Worm (Caenorhabditis elegans) whole organism, early embryonic: Measurements from ENCODE around the gene glct-6.

Experiments used
- B0310.2 ChIP-seq: sonication (generic microtip); optimal IDR thresholded peaks from 2 replicates; lab custom pipeline; 2016; ENCODE audit warnings: mild to moderate bottlenecking, missing genetic modification characterization, missing compliant biosample characterization
- F13C5.2 ChIP-seq: sonication (generic microtip); optimal IDR thresholded peaks from 2 replicates; lab custom pipeline; 2017; ENCODE audit warnings: mild to moderate bottlenecking, missing genetic modification characterization, inconsistent platforms, missing compliant biosample characterization
- aly-1 ChIP-seq: sonication (generic microtip); optimal IDR thresholded peaks from 2 replicates; lab custom pipeline; 2016; ENCODE audit warnings: missing genetic modification characterization, missing compliant biosample characterization
- ama-1 ChIP-seq: fragments of 150-350 bp; optimal IDR thresholded peaks from 2 replicates; lab custom pipeline; 2014
- ceh-13 ChIP-seq: fragments of 200-800 bp; sonication (Bioruptor generic); optimal IDR thresholded peaks from 2 replicates; lab custom pipeline; 2018; ENCODE audit warnings: mild to moderate bottlenecking, missing genetic modification characterization, missing compliant biosample characterization
- ceh-36 ChIP-seq: sonication (generic microtip); optimal IDR thresholded peaks from 2 replicates; lab custom pipeline; 2016; ENCODE audit warnings: missing genetic modification characterization, inconsistent platforms, missing compliant biosample characterization
- ets-7 ChIP-seq: sonication (generic microtip); optimal IDR thresholded peaks from 2 replicates; lab custom pipeline; 2016; ENCODE audit warnings: missing genotype, missing genetic modification characterization, missing compliant biosample characterization
- flt-1 ChIP-seq: fragments of 200-800 bp; sonication (Bioruptor generic); IDR thresholded peaks from 2 replicates; pipeline ENCODE4 v1.3.6; 2022; ENCODE audit warnings: missing genetic modification characterization, missing compliant biosample characterization
- hmbx-1 ChIP-seq: sonication (generic microtip); optimal IDR thresholded peaks from 2 replicates; lab custom pipeline; 2016; ENCODE audit warnings: mild to moderate bottlenecking, missing genetic modification characterization, missing compliant biosample characterization
- hmg-4 ChIP-seq: fragments of 200-800 bp; sonication (Bioruptor generic); optimal IDR thresholded peaks from 2 replicates; lab custom pipeline; 2018; ENCODE audit warnings: mild to moderate bottlenecking, missing genetic modification characterization, missing compliant biosample characterization
- hnd-1 ChIP-seq: sonication (generic microtip); optimal IDR thresholded peaks from 2 replicates; lab custom pipeline; 2016; ENCODE audit warnings: missing genetic modification characterization, missing compliant biosample characterization
- pes-1 ChIP-seq: fragments of 200-800 bp; sonication (Bioruptor generic); IDR thresholded peaks from 2 replicates; pipeline ENCODE4 v1.3.6; 2022; ENCODE audit warnings: missing genetic modification reagents, missing genetic modification characterization, missing compliant biosample characterization
- scrt-1 ChIP-seq: fragments of 200-800 bp; sonication (Bioruptor generic); IDR thresholded peaks from 2 replicates; pipeline ENCODE4 v1.3.6; 2022; ENCODE audit warnings: missing genetic modification characterization, missing compliant biosample characterization
- sea-1 ChIP-seq: fragments of 200-800 bp; sonication (Bioruptor generic); conservative IDR thresholded peaks from 2 replicates; pipeline ENCODE4 v1.3.6; 2022; ENCODE audit warnings: missing genetic modification characterization, missing compliant biosample characterization
- tbx-11 ChIP-seq: fragments of 200-800 bp; sonication (Bioruptor generic); IDR thresholded peaks from 2 replicates; pipeline ENCODE4 v1.3.6; 2022; ENCODE audit warnings: missing genetic modification characterization, missing compliant biosample characterization
- tbx-37 ChIP-seq: fragments of 200-800 bp; sonication (Bioruptor generic); conservative IDR thresholded peaks from 2 replicates; pipeline ENCODE4 v1.3.6; 2022; ENCODE audit warnings: missing genetic modification reagents, missing genetic modification characterization, missing compliant biosample characterization
- tra-4 ChIP-seq: sonication (generic microtip); optimal IDR thresholded peaks from 2 replicates; lab custom pipeline; 2017; ENCODE audit warnings: missing genetic modification characterization, missing compliant biosample characterization

Gene glct-6

DNA sequence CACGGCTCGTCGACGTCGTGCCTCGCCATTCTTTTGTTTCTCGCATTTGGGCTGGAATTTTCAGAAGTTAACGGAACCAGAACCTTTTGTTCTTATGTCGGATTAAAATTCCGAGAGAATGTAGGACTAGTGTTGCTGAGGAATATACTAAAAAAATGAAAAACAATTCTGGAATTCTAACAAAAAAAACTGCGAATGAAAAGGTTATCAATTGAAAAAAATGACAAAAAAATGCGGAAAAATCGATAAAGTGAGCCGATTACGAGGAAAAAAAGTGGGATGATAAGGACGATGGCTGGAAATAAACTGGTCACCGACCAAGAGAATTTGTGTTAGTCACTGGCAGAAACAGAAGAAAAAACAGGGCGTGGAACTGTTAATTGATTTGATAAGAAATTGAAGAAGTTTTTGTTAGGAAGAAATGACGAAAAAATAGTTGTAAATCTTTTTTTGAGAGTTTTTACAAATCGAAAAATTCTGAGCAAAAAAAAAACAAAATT lies 35.3 kb downstream of the glct-6 start, which contains the start of gene bris-1:
bris-1 (minus strand) TSS at position 51 of the 500 bp plus-strand sequence.
- TF ChIP-seq tbx-37 (no peak), tra-4 (no peak), sea-1 (no peak), scrt-1 (GFP tag; lab: Robert Waterston, UW) (no peak), flt-1 (GFP tag; lab: Robert Waterston, UW) (no peak), F13C5.2 (tag; lab: Kevin White, UChicago) (no peak), hmbx-1 (no peak), ceh-36 (tag; lab: Kevin White, UChicago) (no peak), hnd-1 (tag; lab: Kevin White, UChicago) (no peak), tbx-11 (GFP tag; lab: Robert Waterston, UW) (no peak), ets-7 (no peak), ama-1 (lab: Kevin White, UChicago) (no peak), B0310.2 (no peak), pes-1 (GFP tag; lab: Robert Waterston, UW) (no peak), ceh-13 (GFP tag; lab: Kevin White, UChicago) (no peak)

DNA sequence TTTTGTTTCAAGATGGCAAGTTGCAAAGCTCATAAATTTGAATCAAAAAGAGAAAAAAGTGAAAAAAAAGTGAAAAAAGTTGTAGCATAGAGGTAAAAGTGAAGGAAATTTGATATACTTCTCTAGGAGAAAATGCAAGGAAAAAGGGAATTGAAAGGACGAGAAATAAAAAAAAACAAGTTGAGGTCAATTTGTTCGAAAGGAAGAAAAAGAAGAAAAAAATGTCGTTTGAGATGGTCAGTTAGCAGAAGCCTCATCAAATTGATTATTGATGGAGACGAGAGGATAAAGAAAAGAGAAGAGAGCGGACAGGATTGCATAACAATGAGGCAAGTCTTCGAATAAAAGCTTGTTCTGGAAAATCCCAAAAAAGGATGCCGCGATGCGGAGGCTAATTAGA lies 36.1 kb downstream of the glct-6 start:
- TF ChIP-seq flt-1 (GFP tag; lab: Robert Waterston, UW): no peak
- no peak for TF ChIP-seq tbx-37
- no peak for TF ChIP-seq aly-1 (tag; lab: Kevin White, UChicago)
- no peak for TF ChIP-seq ets-7
- TF ChIP-seq hmbx-1: no peak
- no peak for TF ChIP-seq tra-4
- no peak for TF ChIP-seq ama-1 (lab: Kevin White, UChicago)
- TF ChIP-seq hnd-1 (tag; lab: Kevin White, UChicago): no peak
- no peak for TF ChIP-seq scrt-1 (GFP tag; lab: Robert Waterston, UW)
- TF ChIP-seq sea-1: no peak
- no peak for TF ChIP-seq pes-1 (GFP tag; lab: Robert Waterston, UW)
- TF ChIP-seq F13C5.2 (tag; lab: Kevin White, UChicago): no peak
- no peak for TF ChIP-seq tbx-11 (GFP tag; lab: Robert Waterston, UW)
- no peak for TF ChIP-seq hmg-4 (GFP tag; lab: Kevin White, UChicago)
- no peak for TF ChIP-seq B0310.2
- TF ChIP-seq ceh-36 (tag; lab: Kevin White, UChicago): no peak
- no peak for TF ChIP-seq ceh-13 (GFP tag; lab: Kevin White, UChicago)

DNA sequence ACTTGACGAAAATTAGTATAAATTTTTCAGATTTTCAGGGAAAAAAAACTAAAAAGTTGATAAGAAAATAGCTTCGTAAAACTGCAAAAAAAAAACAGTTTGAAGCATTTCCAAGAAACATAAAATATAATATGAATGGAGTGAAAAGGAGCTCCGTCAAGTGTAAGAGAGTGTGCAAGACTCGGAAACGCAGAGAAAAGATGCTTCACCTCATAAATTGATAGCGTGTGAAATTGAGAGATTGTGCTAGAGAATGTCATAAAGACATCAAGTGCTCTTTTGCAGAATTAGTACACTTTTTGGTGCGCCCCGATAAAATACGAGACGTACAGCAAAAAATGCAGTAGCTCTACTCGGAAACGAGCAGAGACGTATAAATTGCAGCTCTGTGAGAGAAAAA lies 37.5 kb downstream of the glct-6 start:
- TF ChIP-seq hmbx-1 (no peak), F13C5.2 (tag; lab: Kevin White, UChicago) (no peak)

- TF ChIP-seq hmg-4 (GFP tag; lab: Kevin White, UChicago) (peak; percentile 20), ets-7 (no peak), hmbx-1 (no peak), flt-1 (GFP tag; lab: Robert Waterston, UW) (no peak), F13C5.2 (tag; lab: Kevin White, UChicago) (peak; percentile 18)
Observed at ce11 chrIV:3824720-3825119, 40.7 kb downstream of the glct-6 start.

DNA sequence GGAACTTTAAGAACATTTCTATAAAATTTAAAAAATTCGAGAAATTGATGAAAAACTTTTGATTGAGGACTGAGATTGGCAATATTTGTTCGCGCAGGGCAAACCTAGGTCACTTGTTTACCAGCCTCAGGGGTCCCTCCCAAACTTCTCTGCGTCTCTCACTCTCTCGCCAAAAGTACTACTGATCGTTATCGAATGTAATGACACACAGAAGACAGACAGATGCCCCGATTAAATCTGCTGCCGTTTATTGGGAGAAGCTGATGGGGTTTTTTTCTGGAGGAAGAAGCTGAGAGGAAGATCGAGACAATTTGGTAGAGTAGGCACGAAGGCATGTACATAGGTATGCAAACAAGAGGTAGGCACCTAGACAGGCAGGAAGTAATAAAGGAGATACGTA lies 41.4 kb downstream of the glct-6 start:
- TF ChIP-seq ama-1 (lab: Kevin White, UChicago): no peak
- no peak for TF ChIP-seq scrt-1 (GFP tag; lab: Robert Waterston, UW)
- no peak for TF ChIP-seq hnd-1 (tag; lab: Kevin White, UChicago)
- no peak for TF ChIP-seq tra-4
- TF ChIP-seq ceh-36 (tag; lab: Kevin White, UChicago): no peak
- no peak for TF ChIP-seq B0310.2
- no peak for TF ChIP-seq hmbx-1
- TF ChIP-seq hmg-4 (GFP tag; lab: Kevin White, UChicago): no peak
- no peak for TF ChIP-seq ceh-13 (GFP tag; lab: Kevin White, UChicago)
- no peak for TF ChIP-seq flt-1 (GFP tag; lab: Robert Waterston, UW)
- TF ChIP-seq tbx-37: no peak
- TF ChIP-seq tbx-11 (GFP tag; lab: Robert Waterston, UW): no peak
- no peak for TF ChIP-seq pes-1 (GFP tag; lab: Robert Waterston, UW)
- TF ChIP-seq sea-1: no peak
- TF ChIP-seq aly-1 (tag; lab: Kevin White, UChicago): no peak

ce11 chrIV:3826590-3827128 lies 42.6 kb downstream of the glct-6 start, which contains the start of gene F28F9.3:
TSS of gene F28F9.3 (plus strand) at chrIV:3826890.
- TF ChIP-seq pes-1 (GFP tag; lab: Robert Waterston, UW): no peak
- TF ChIP-seq sea-1: no peak
- TF ChIP-seq F13C5.2 (tag; lab: Kevin White, UChicago): no peak
- no peak for TF ChIP-seq ceh-36 (tag; lab: Kevin White, UChicago)
- TF ChIP-seq ceh-13 (GFP tag; lab: Kevin White, UChicago): no peak
- TF ChIP-seq tbx-37: no peak
- no peak for TF ChIP-seq ama-1 (lab: Kevin White, UChicago)
- TF ChIP-seq hmg-4 (GFP tag; lab: Kevin White, UChicago): no peak
- no peak for TF ChIP-seq scrt-1 (GFP tag; lab: Robert Waterston, UW)
- TF ChIP-seq tra-4: no peak
- no peak for TF ChIP-seq B0310.2
- no peak for TF ChIP-seq hmbx-1
- TF ChIP-seq tbx-11 (GFP tag; lab: Robert Waterston, UW): no peak

DNA sequence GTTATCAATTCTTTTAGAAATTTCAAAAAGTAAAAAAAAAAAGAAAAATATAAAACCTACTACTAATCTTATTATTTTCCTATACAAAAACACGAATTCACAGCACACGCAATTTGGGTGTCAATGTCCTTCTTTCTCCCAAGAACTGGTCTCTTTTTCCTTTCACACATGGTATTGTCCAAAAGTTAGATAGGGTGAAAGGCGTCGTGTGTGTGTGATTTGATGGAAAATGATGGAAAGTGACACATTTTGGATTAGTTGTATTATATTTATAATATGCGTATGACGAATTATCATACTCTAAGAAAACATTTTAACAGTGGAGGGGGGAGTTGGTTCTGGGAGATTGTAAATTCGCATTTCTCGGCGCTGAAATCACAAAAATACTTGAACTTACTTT lies 43.7 kb downstream of the glct-6 start:
- TF ChIP-seq hmbx-1 (no peak), ceh-13 (GFP tag; lab: Kevin White, UChicago) (no peak), B0310.2 (no peak), ceh-36 (tag; lab: Kevin White, UChicago) (no peak), hmg-4 (GFP tag; lab: Kevin White, UChicago) (no peak), aly-1 (tag; lab: Kevin White, UChicago) (no peak), pes-1 (GFP tag; lab: Robert Waterston, UW) (no peak), hnd-1 (tag; lab: Kevin White, UChicago) (no peak), F13C5.2 (tag; lab: Kevin White, UChicago) (no peak), scrt-1 (GFP tag; lab: Robert Waterston, UW) (no peak), ets-7 (no peak), tbx-37 (no peak), tbx-11 (GFP tag; lab: Robert Waterston, UW) (no peak), flt-1 (GFP tag; lab: Robert Waterston, UW) (no peak)
